Fruit fly (Drosophila melanogaster): ENCODE measurements around the gene CG18294.
"Not testable (repeated sequence)": the region's sequence is repeated elsewhere in the genome, so short reads cannot be mapped to it uniquely, and the experiment has no call there.

Gene CG18294

dm6 chr3L:19475478-19475877 lies at the start of gene CG18294, which contains the start of gene CG32213:
Gene CG18294 (minus strand): TSS chr3L:19475578.
Gene CG32213 (plus strand): TSS chr3L:19475839.
- not testable (repeated sequence) for TF ChIP-seq CG8478, CTCF (optimal IDR thresholded peaks at IDR 0.05)

- TF ChIP-seq CTCF (optimal IDR thresholded peaks at IDR 0.05) (no peak), CG8478 (optimal IDR thresholded peaks at IDR 0.05) (no peak)
Measured at dm6 chr3L:19524690-19525089, 49.3 kb upstream of the CG18294 start.

dm6 chr3L:19521093-19521492 lies 45.7 kb upstream of the CG18294 start:
- TF ChIP-seq CTCF (optimal IDR thresholded peaks at IDR 0.05) (no peak), CG8478 (optimal IDR thresholded peaks at IDR 0.05) (no peak)

- no peak for TF ChIP-seq CG8478 (optimal IDR thresholded peaks at IDR 0.05)
- TF ChIP-seq CTCF (optimal IDR thresholded peaks at IDR 0.05), result no peak
Measured at dm6 chr3L:19520645-19521044, 45.3 kb upstream of the CG18294 start, which contains the start of gene Cpr76Bc. Gene Cpr76Bc (plus strand): TSS chr3L:19520945.

- TF ChIP-seq CG8478 (optimal IDR thresholded peaks at IDR 0.05) (no peak), CTCF (optimal IDR thresholded peaks at IDR 0.05) (no peak)
Measured at dm6 chr3L:19519349-19519748, 44.0 kb upstream of the CG18294 start, which contains the start of gene Cpr76Bb. Gene Cpr76Bb (plus strand): TSS chr3L:19519649.

dm6 chr3L:19518232-19518631 lies 42.9 kb upstream of the CG18294 start, which contains the start of gene Cpr76Ba:
Gene Cpr76Ba (minus strand): TSS chr3L:19518332.
- TF ChIP-seq CG8478 (optimal IDR thresholded peaks at IDR 0.05) (no peak), CTCF (optimal IDR thresholded peaks at IDR 0.05) (no peak)

- TF ChIP-seq CG8478 (optimal IDR thresholded peaks at IDR 0.05) (no peak), CTCF (optimal IDR thresholded peaks at IDR 0.05) (peak; percentile 90 to 96)
Measured at dm6 chr3L:19516547-19516946, 41.2 kb upstream of the CG18294 start.

- TF ChIP-seq CG8478 (optimal IDR thresholded peaks at IDR 0.05) (no peak), CTCF (optimal IDR thresholded peaks at IDR 0.05) (no peak)
Measured at dm6 chr3L:19512672-19513071, 37.3 kb upstream of the CG18294 start.

- TF ChIP-seq CTCF (optimal IDR thresholded peaks at IDR 0.05) (no peak), CG8478 (optimal IDR thresholded peaks at IDR 0.05) (no peak)
Measured at dm6 chr3L:19504719-19505118, 29.3 kb upstream of the CG18294 start.

dm6 chr3L:19503770-19504169 lies 28.4 kb upstream of the CG18294 start, which contains the start of gene CG9452:
Gene CG9452 (minus strand): TSS chr3L:19503870.
- TF ChIP-seq CTCF (optimal IDR thresholded peaks at IDR 0.05) (no peak), CG8478 (optimal IDR thresholded peaks at IDR 0.05) (no peak)

- no peak for TF ChIP-seq CTCF (optimal IDR thresholded peaks at IDR 0.05)
- TF ChIP-seq CG8478 (optimal IDR thresholded peaks at IDR 0.05), result no peak
Measured at dm6 chr3L:19500698-19501097, 25.3 kb upstream of the CG18294 start, which contains the start of gene CG9451. Gene CG9451 (minus strand): TSS chr3L:19500798.

- no peak for TF ChIP-seq CG8478 (optimal IDR thresholded peaks at IDR 0.05)
- TF ChIP-seq CTCF (optimal IDR thresholded peaks at IDR 0.05), result no peak
Measured at dm6 chr3L:19499334-19499733, 24.0 kb upstream of the CG18294 start.

dm6 chr3L:19497623-19498022 lies 22.2 kb upstream of the CG18294 start, which contains the start of gene CG9449:
Gene CG9449 (minus strand): TSS chr3L:19497723.
- TF ChIP-seq CTCF (optimal IDR thresholded peaks at IDR 0.05) (no peak), CG8478 (optimal IDR thresholded peaks at IDR 0.05) (no peak)

dm6 chr3L:19497135-19497534 lies 21.8 kb upstream of the CG18294 start:
- no peak for TF ChIP-seq CTCF (optimal IDR thresholded peaks at IDR 0.05)
- TF ChIP-seq CG8478 (optimal IDR thresholded peaks at IDR 0.05), result no peak

dm6 chr3L:19496600-19496999 lies 21.2 kb upstream of the CG18294 start:
- TF ChIP-seq CTCF (optimal IDR thresholded peaks at IDR 0.05), result no peak
- TF ChIP-seq CG8478 (optimal IDR thresholded peaks at IDR 0.05), result no peak

dm6 chr3L:19495991-19496588 lies 20.7 kb upstream of the CG18294 start:
- TF ChIP-seq CTCF (optimal IDR thresholded peaks at IDR 0.05) (no peak), CG8478 (optimal IDR thresholded peaks at IDR 0.05) (no peak)

Measured in S2 (cell line).